Worm (Caenorhabditis elegans) whole organism, midembryonic: ENCODE results near the gene Y62E10A.3.

ENCODE experiments used
- klf-2 ChIP-seq: fragments of 200-800 bp; sonication (Bioruptor generic); conservative IDR thresholded peaks from 2 replicates; pipeline ENCODE4 v1.3.6; 2022; ENCODE audit warnings: missing genetic modification reagents, missing genetic modification characterization, missing compliant biosample characterization
- ref-1 ChIP-seq: fragments of 200-800 bp; sonication (Bioruptor generic); conservative IDR thresholded peaks from 2 replicates; pipeline ENCODE4 v1.3.6; 2022; ENCODE audit warnings: missing genetic modification reagents, missing genetic modification characterization, missing compliant biosample characterization
- tab-1 ChIP-seq: fragments of 200-800 bp; sonication (Bioruptor generic); IDR thresholded peaks from 2 replicates; pipeline ENCODE4 v1.3.6; 2022; ENCODE audit warnings: missing genetic modification characterization, missing compliant biosample characterization
- ztf-23 ChIP-seq: fragments of 200-800 bp; sonication (Bioruptor generic); IDR thresholded peaks from 2 replicates; pipeline ENCODE4 v1.3.6; 2022; ENCODE audit warnings: missing genetic modification reagents, missing genetic modification characterization, missing compliant biosample characterization
- ztf-29 ChIP-seq: fragments of 200-800 bp; sonication (Bioruptor generic); IDR thresholded peaks from 2 replicates; pipeline ENCODE4 v1.3.6; 2022; ENCODE audit warnings: missing genetic modification reagents, missing genetic modification characterization, missing compliant biosample characterization

DNA sequence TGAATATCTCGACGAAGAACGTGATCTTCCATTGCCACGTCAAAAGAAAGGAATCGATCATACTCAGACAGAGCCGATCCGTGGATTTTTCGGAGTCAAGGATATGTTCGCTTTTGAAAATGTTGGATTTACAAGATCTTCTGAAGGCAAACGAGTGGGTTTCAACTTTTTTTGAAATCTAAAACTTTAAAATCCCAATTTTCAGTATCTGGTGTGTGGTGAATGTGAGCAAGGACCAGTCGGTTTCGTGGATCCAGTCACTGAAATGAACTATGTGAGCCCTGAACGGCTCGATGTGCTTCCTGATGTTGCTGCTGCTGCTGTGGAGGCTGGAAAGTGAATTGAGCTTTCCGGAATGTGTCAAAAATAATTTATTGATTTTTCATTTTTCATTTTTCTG lies 26.9 kb upstream of the Y62E10A.3 start, which contains the start of gene lsm-3:
- TF ChIP-seq klf-2 (GFP tag; lab: Robert Waterston, UW) (no peak), ztf-29 (GFP tag; lab: Robert Waterston, UW) (no peak), ztf-23 (GFP tag; lab: Robert Waterston, UW) (no peak), tab-1 (no peak), ref-1 (no peak)
